Worm (Caenorhabditis elegans): ENCODE data around the gene T25B2.2.

T25B2.2 gene

ce11 chrX:6169252-6169651, at the start of gene T25B2.2:
Gene T25B2.2 (plus strand): TSS chrX:6169643.
- no peak for TF ChIP-seq unc-62 (GFP tag; optimal IDR thresholded peaks at IDR 0.05)

ce11 chrX:6121279-6121678, 48.2 kb upstream of the T25B2.2 start:
- TF ChIP-seq unc-62 (GFP tag; optimal IDR thresholded peaks at IDR 0.05): no peak

ce11 chrX:6122026-6122425, 47.4 kb upstream of the T25B2.2 start, which contains the start of gene nnt-1:
Gene nnt-1 (plus strand): TSS chrX:6122311.
- no peak for TF ChIP-seq unc-62 (GFP tag; optimal IDR thresholded peaks at IDR 0.05)

- TF ChIP-seq unc-62 (GFP tag; optimal IDR thresholded peaks at IDR 0.05): no peak
These were observed 41.2 kb upstream of the T25B2.2 start, which contains the start of gene C15H9.9 for ce11 chrX:6128225-6128686. Gene C15H9.9 (minus strand): TSS chrX:6128275.

- no peak for TF ChIP-seq unc-62 (GFP tag; optimal IDR thresholded peaks at IDR 0.05)
These were observed 40.7 kb upstream of the T25B2.2 start for ce11 chrX:6128773-6129172.

ce11 chrX:6129277-6129676, 40.2 kb upstream of the T25B2.2 start:
- TF ChIP-seq unc-62 (GFP tag; optimal IDR thresholded peaks at IDR 0.05): no peak

- TF ChIP-seq unc-62 (GFP tag; optimal IDR thresholded peaks at IDR 0.05): no peak
These were observed 35.0 kb upstream of the T25B2.2 start for ce11 chrX:6134423-6134822.

ce11 chrX:6138243-6138642, 31.2 kb upstream of the T25B2.2 start, which contains the start of gene Y72A10A.1:
Gene Y72A10A.1 (minus strand): TSS chrX:6138343.
- no peak for TF ChIP-seq unc-62 (GFP tag; optimal IDR thresholded peaks at IDR 0.05)

ce11 chrX:6145921-6146320, 23.5 kb upstream of the T25B2.2 start:
- no peak for TF ChIP-seq unc-62 (GFP tag; optimal IDR thresholded peaks at IDR 0.05)

- no peak for TF ChIP-seq unc-62 (GFP tag; optimal IDR thresholded peaks at IDR 0.05)
These were observed 19.0 kb upstream of the T25B2.2 start, which contains the start of gene tag-275 for ce11 chrX:6150449-6150848. Gene tag-275 (minus strand): TSS chrX:6150549.

- no peak for TF ChIP-seq unc-62 (GFP tag; optimal IDR thresholded peaks at IDR 0.05)
These were observed 18.4 kb upstream of the T25B2.2 start for ce11 chrX:6150949-6151519.

ce11 chrX:6155436-6155835, 14.0 kb upstream of the T25B2.2 start:
- no peak for TF ChIP-seq unc-62 (GFP tag; optimal IDR thresholded peaks at IDR 0.05)

- TF ChIP-seq unc-62 (GFP tag; optimal IDR thresholded peaks at IDR 0.05): no peak
These were observed 12.0 kb upstream of the T25B2.2 start for ce11 chrX:6157411-6157916.

ce11 chrX:6159562-6159961, 9.9 kb upstream of the T25B2.2 start:
- TF ChIP-seq unc-62 (GFP tag; optimal IDR thresholded peaks at IDR 0.05): no peak

ce11 chrX:6160427-6160826, 9.0 kb upstream of the T25B2.2 start, which contains the start of gene odd-2:
Gene odd-2 (minus strand): TSS chrX:6160527.
- no peak for TF ChIP-seq unc-62 (GFP tag; optimal IDR thresholded peaks at IDR 0.05)

ce11 chrX:6162037-6162436, 7.4 kb upstream of the T25B2.2 start:
- no peak for TF ChIP-seq unc-62 (GFP tag; optimal IDR thresholded peaks at IDR 0.05)

ce11 chrX:6167376-6167775, 2.1 kb upstream of the T25B2.2 start:
- no peak for TF ChIP-seq unc-62 (GFP tag; optimal IDR thresholded peaks at IDR 0.05)

- TF ChIP-seq unc-62 (GFP tag; optimal IDR thresholded peaks at IDR 0.05): no peak
These were observed 4.2 kb downstream of the T25B2.2 start, which contains the start of gene T25B2.1 for ce11 chrX:6173656-6174055. Gene T25B2.1 (plus strand): TSS chrX:6173956.

Measured in whole organism, dauer.